Worm (Caenorhabditis elegans): ENCODE results near the gene F18H3.1.

Gene F18H3.1

DNA sequence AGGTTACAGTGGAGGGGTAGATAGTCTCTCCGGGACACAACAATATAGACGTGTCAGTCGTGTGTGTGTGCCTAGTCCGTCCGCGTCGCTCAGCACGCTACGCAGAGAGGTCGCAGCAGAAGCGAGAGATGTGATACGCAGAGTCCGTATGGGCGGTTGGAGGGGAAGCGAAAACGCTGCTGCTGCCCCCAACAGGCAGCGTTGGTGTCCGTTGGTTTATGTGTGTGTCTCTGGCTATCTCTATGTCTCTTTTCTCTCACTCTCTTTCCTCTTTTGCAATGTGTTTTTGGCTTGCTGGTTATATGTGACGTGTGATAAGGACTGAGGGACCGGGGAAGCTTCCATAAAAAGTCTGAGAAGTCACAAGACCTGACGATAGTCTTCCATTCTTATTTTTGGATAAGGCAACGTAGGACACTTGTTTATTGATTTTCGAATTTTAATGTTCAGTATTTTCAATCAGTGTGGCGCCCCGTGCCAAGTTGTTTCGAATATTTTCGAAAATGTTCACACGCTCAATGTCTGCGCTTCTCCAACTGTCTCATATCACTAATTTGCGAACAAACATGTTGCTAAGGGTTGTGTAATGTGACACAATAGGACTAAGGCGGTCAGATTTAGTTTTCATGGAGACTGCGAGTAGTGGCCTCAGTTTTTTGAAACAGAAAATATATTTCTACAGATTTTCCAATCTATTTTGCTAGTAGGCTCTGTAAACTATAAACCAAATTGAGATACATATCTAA is 8.1 kb downstream of the F18H3.1 start, which contains the start of gene pab-2 (continued):
- TF ChIP-seq nhr-10 (tag; optimal IDR thresholded peaks at IDR 0.05) (peak; percentile 38), aha-1 (tag) (peak; percentile 99), ctbp-1 (GFP tag; IDR thresholded peaks at IDR 0.05) (peak; percentile 68), ztf-11 (tag; optimal IDR thresholded peaks at IDR 0.05) (no peak), dmd-9 (GFP tag; IDR thresholded peaks at IDR 0.05) (no peak), nhr-41 (GFP tag; IDR thresholded peaks at IDR 0.05) (peak; percentile 77; the same call in 1 of the 2 replicates), hlh-11 (tag; optimal IDR thresholded peaks at IDR 0.05) (peak; percentile 98), php-3 (GFP tag; IDR thresholded peaks at IDR 0.05) (peak; percentile 85), F10B5.3 (tag; optimal IDR thresholded peaks at IDR 0.05) (no peak), lin-38 (GFP tag; IDR thresholded peaks at IDR 0.05) (peak; percentile 58), aly-2 (tag; optimal IDR thresholded peaks at IDR 0.05) (no peak), arid-1 (GFP tag; conservative IDR thresholded peaks at IDR 0.05) (0 out of 2 replicates have a peak, but pooled peaks have one; percentile 42), unc-130 (GFP tag; optimal IDR thresholded peaks at IDR 0.05) (no peak), mep-1 (tag; optimal IDR thresholded peaks at IDR 0.05) (peak; percentile 88), dpl-1 (GFP tag; optimal IDR thresholded peaks at IDR 0.05) (peak; percentile 16), nhr-102 (tag; optimal IDR thresholded peaks at IDR 0.05) (peak; percentile 92), D1046.2 (GFP tag; IDR thresholded peaks at IDR 0.05) (0 out of 2 replicates have a peak, but pooled peaks have one; percentile 54), lin-15B (tag; optimal IDR thresholded peaks at IDR 0.05) (no peak), tag-97 (GFP tag; IDR thresholded peaks at IDR 0.05) (no peak), madf-9 (GFP tag; conservative IDR thresholded peaks at IDR 0.05) (peak; percentile 72)

DNA sequence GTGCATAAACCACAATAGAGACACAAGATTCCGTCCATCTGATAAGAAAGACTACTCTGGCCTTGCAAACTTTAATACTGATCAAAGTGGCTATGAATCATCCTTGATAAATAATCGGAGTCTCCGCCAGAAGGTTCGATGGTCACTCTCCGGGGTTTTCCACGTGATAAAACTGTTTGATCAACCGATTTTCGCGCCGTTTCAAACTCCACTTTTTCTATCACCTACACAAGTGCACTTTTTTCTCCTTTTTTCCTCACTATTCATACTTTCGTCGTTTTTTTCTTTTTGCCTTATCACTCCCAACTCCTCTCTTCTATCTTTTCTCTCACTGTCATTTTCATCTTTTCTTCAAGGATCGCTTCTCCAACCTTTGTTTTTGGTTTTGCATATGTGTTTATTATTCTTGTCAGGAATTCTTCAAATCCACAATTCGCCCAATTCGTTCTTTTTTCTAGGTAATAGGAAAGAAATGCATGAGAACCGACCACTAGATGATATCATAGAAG is 9.2 kb downstream of the F18H3.1 start, which contains the start of gene F18H3.4:
Gene F18H3.4 (plus strand): TSS at position 459 of the 509 bp plus-strand sequence.
- TF ChIP-seq nhr-25 (tag; optimal IDR thresholded peaks at IDR 0.05; ENCODE audit: borderline replicate concordance, insufficient read depth) (no peak), F37D6.2 (tag; optimal IDR thresholded peaks at IDR 0.05) (no peak), ctbp-1 (GFP tag; IDR thresholded peaks at IDR 0.05) (no peak), unc-39 (tag; optimal IDR thresholded peaks at IDR 0.05) (no peak), lsy-2 (tag; optimal IDR thresholded peaks at IDR 0.05) (peak in 1 of 2 experiments; percentile 60), ceh-28 (tag; optimal IDR thresholded peaks at IDR 0.05) (no peak), F26F4.8 (GFP tag; conservative IDR thresholded peaks at IDR 0.05) (no peak), nhr-76 (tag; optimal IDR thresholded peaks at IDR 0.05) (peak; percentile 30), dmd-8 (GFP tag; IDR thresholded peaks at IDR 0.05) (no peak), daf-19 (GFP tag; conservative IDR thresholded peaks at IDR 0.05) (no peak), ces-1 (GFP tag; optimal IDR thresholded peaks at IDR 0.05) (no peak), mes-2 (tag; optimal IDR thresholded peaks at IDR 0.05; ENCODE audit: poor library complexity, severe bottlenecking) (peak; percentile 43), mdt-29 (GFP tag; IDR thresholded peaks at IDR 0.05) (no peak), egl-43 (GFP tag; IDR thresholded peaks at IDR 0.05) (no peak), Y105C5A.15 (GFP tag; IDR thresholded peaks at IDR 0.05) (no peak), nhr-41 (GFP tag; IDR thresholded peaks at IDR 0.05) (peak; percentile 46; the same call in 1 of the 2 replicates), skn-1 (tag; optimal IDR thresholded peaks at IDR 0.05) (no peak), daf-12 (tag; optimal IDR thresholded peaks at IDR 0.05) (no peak), ztf-11 (tag; optimal IDR thresholded peaks at IDR 0.05) (no peak), duxl-1 (tag; optimal IDR thresholded peaks at IDR 0.05; ENCODE audit: poor library complexity) (no peak), lir-3 (tag; optimal IDR thresholded peaks at IDR 0.05) (no peak), lin-15B (tag; optimal IDR thresholded peaks at IDR 0.05) (no peak), snpc-4 (tag; optimal IDR thresholded peaks at IDR 0.05) (no peak), lim-7 (GFP tag; IDR thresholded peaks at IDR 0.05) (no peak), mep-1 (tag; optimal IDR thresholded peaks at IDR 0.05) (peak; percentile 66), spr-1 (tag; optimal IDR thresholded peaks at IDR 0.05) (no peak), saeg-2 (GFP tag; IDR thresholded peaks at IDR 0.05) (peak; percentile 68; the same call in 1 of the 2 replicates), madf-5 (GFP tag; IDR thresholded peaks at IDR 0.05) (no peak), mxl-2 (GFP tag; conservative IDR thresholded peaks at IDR 0.05) (no peak), fkh-10 (GFP tag; optimal IDR thresholded peaks at IDR 0.05) (no peak), cey-2 (tag; optimal IDR thresholded peaks at IDR 0.05; ENCODE audit: borderline replicate concordance, insufficient read depth) (no peak), hmg-1.1 (GFP tag; IDR thresholded peaks at IDR 0.05) (0 out of 2 replicates have a peak, but pooled peaks have one; percentile 19), lin-38 (GFP tag; IDR thresholded peaks at IDR 0.05) (0 out of 2 replicates have a peak, but pooled peaks have one; percentile 20), nhr-10 (tag; optimal IDR thresholded peaks at IDR 0.05) (peak; percentile 65)

Data from whole organism, L4 larva.